Fruit fly (Drosophila melanogaster) whole organism, embryonic: ENCODE data around the gene Dyrk2.

Experiments
- Atf3 ChIP-seq: fragments of 200-800 bp; sonication (Bioruptor generic); optimal IDR thresholded peaks from 3 replicates; lab custom pipeline; 2016; ENCODE audit warnings: missing biosample characterization, missing genetic modification characterization
- Awh ChIP-seq: fragments of 200-800 bp; sonication (Bioruptor generic); IDR thresholded peaks from 2 replicates; pipeline ENCODE4, ENCODE4 v1.3.6; 2022; ENCODE audit warnings: missing biosample characterization, missing genetic modification characterization
- BtbVII ChIP-seq: fragments of 200-800 bp; sonication (Bioruptor generic); optimal IDR thresholded peaks from 3 replicates; lab custom pipeline; 2017; ENCODE audit warnings: missing biosample characterization, mild to moderate bottlenecking, missing genetic modification characterization
- CG10267 ChIP-seq: fragments of 200-800 bp; sonication (Bioruptor generic); optimal IDR thresholded peaks from 2 replicates; lab custom pipeline; 2018; ENCODE audit warnings: missing biosample characterization, mild to moderate bottlenecking, missing genetic modification characterization, moderate library complexity
- CG10431 ChIP-seq: fragments of 200-800 bp; sonication (Bioruptor generic); optimal IDR thresholded peaks from 3 replicates; lab custom pipeline; 2018; ENCODE audit warnings: missing biosample characterization, mild to moderate bottlenecking, missing genetic modification characterization
- CG11696 ChIP-seq: fragments of 200-800 bp; sonication (Bioruptor generic); IDR thresholded peaks from 2 replicates; pipeline ENCODE4 v1.3.6; 2022; ENCODE audit warnings: missing biosample characterization, missing genetic modification characterization
- CG11723 ChIP-seq: fragments of 200-800 bp; sonication (Bioruptor generic); optimal IDR thresholded peaks from 2 replicates; lab custom pipeline; 2017; ENCODE audit warnings: missing biosample characterization, mild to moderate bottlenecking, missing genetic modification characterization
- CG12769 ChIP-seq: fragments of 200-800 bp; sonication (Bioruptor generic); optimal IDR thresholded peaks from 2 replicates; lab custom pipeline; 2019; ENCODE audit warnings: missing biosample characterization, mild to moderate bottlenecking, missing genetic modification characterization, moderate library complexity
- CG14710 ChIP-seq: fragments of 200-800 bp; sonication (Bioruptor generic); optimal IDR thresholded peaks from 3 replicates; lab custom pipeline; 2019; ENCODE audit warnings: missing biosample characterization, mild to moderate bottlenecking, missing genetic modification characterization, moderate library complexity
- CG15696 ChIP-seq: fragments of 200-800 bp; sonication (Bioruptor generic); optimal IDR thresholded peaks from 2 replicates; lab custom pipeline; 2019; ENCODE audit warnings: missing biosample characterization, mild to moderate bottlenecking, missing genetic modification characterization, moderate library complexity
- CG17612 ChIP-seq: fragments of 200-800 bp; sonication (Bioruptor generic); IDR thresholded peaks from 2 replicates; pipeline ENCODE4 v1.3.6; 2022; ENCODE audit warnings: missing biosample characterization, missing genetic modification characterization
- CG32772 ChIP-seq: fragments of 200-800 bp; sonication (Bioruptor generic); IDR thresholded peaks from 2 replicates; pipeline ENCODE4 v1.3.6; 2022; ENCODE audit warnings: missing biosample characterization, missing genetic modification characterization
- CG34422 ChIP-seq: fragments of 200-800 bp; sonication (Bioruptor generic); IDR thresholded peaks from 3 replicates; pipeline ENCODE4 v1.3.6; 2022; ENCODE audit warnings: missing biosample characterization, missing genetic modification characterization
- CG43689 ChIP-seq: fragments of 200-800 bp; sonication (Bioruptor generic); IDR thresholded peaks from 2 replicates; pipeline ENCODE4 v1.3.6; 2022; ENCODE audit warnings: missing biosample characterization, missing genetic modification characterization
- CG4424 ChIP-seq: fragments of 200-800 bp; sonication (Bioruptor generic); optimal IDR thresholded peaks from 3 replicates; lab custom pipeline; 2016; ENCODE audit warnings: missing biosample characterization, missing genetic modification characterization
- CG5953 ChIP-seq: fragments of 200-800 bp; sonication (Bioruptor generic); IDR thresholded peaks from 2 replicates; pipeline ENCODE4 v1.3.6; 2022; ENCODE audit warnings: missing biosample characterization, missing genetic modification characterization
- CG7839 ChIP-seq: fragments of 200-800 bp; sonication (Bioruptor generic); optimal IDR thresholded peaks from 3 replicates; lab custom pipeline; 2018; ENCODE audit warnings: missing biosample characterization, mild to moderate bottlenecking, missing genetic modification characterization, moderate library complexity
- CG8924 ChIP-seq: fragments of 200-800 bp; optimal IDR thresholded peaks from 3 replicates; lab custom pipeline; 2019; ENCODE audit warnings: missing biosample characterization, mild to moderate bottlenecking, missing genetic modification characterization, moderate library complexity
- CG9437 ChIP-seq: fragments of 200-800 bp; sonication (Bioruptor generic); optimal IDR thresholded peaks from 2 replicates; lab custom pipeline; 2018; ENCODE audit warnings: missing biosample characterization, mild to moderate bottlenecking, missing genetic modification characterization
- CHES-1-like ChIP-seq: fragments of 200-800 bp; sonication (Bioruptor generic); optimal IDR thresholded peaks from 2 replicates; lab custom pipeline; 2016; ENCODE audit warnings: missing biosample characterization, missing genetic modification characterization
- CoRest ChIP-seq: fragments of 200-800 bp; sonication (Bioruptor generic); optimal IDR thresholded peaks from 3 replicates; lab custom pipeline; 2018; ENCODE audit warnings: missing biosample characterization, mild to moderate bottlenecking, missing genetic modification characterization, moderate library complexity
- Dbx ChIP-seq: fragments of 200-800 bp; sonication (Bioruptor generic); IDR thresholded peaks from 3 replicates; pipeline ENCODE4 v1.3.6; 2022; ENCODE audit warnings: missing biosample characterization, missing genetic modification characterization
- Ets65A ChIP-seq: fragments of 200-800 bp; sonication (Bioruptor generic); peaks from one replicate; lab custom pipeline; 2016; ENCODE audit warnings: missing biosample characterization, missing genetic modification characterization
- HHEX ChIP-seq: fragments of 200-800 bp; sonication (Bioruptor generic); optimal IDR thresholded peaks from 3 replicates; lab custom pipeline; 2017; ENCODE audit warnings: missing biosample characterization, mild to moderate bottlenecking, missing genetic modification characterization, missing genetic modification reagents
- Sox100B ChIP-seq: fragments of 200-800 bp; sonication (Bioruptor generic); optimal IDR thresholded peaks from 3 replicates; lab custom pipeline; 2018; ENCODE audit warnings: missing biosample characterization, mild to moderate bottlenecking, missing genetic modification characterization
- TFAM ChIP-seq: fragments of 200-800 bp; sonication (Bioruptor generic); optimal IDR thresholded peaks from 2 replicates; lab custom pipeline; 2017; ENCODE audit warnings: missing biosample characterization, missing genetic modification characterization, inconsistent platforms
- Xrp1 ChIP-seq: fragments of 200-800 bp; sonication (Bioruptor generic); IDR thresholded peaks from 2 replicates; pipeline ENCODE4 v1.3.6; 2022; ENCODE audit warnings: missing biosample characterization, missing genetic modification characterization
- az2 ChIP-seq: fragments of 200-800 bp; sonication (Bioruptor generic); optimal IDR thresholded peaks from 3 replicates; lab custom pipeline; 2016; ENCODE audit warnings: missing biosample characterization, missing genetic modification characterization
- bigmax ChIP-seq: fragments of 200-800 bp; sonication (Bioruptor generic); optimal IDR thresholded peaks from 2 replicates; lab custom pipeline; 2018; ENCODE audit warnings: missing biosample characterization, mild to moderate bottlenecking, missing genetic modification characterization
- bsh ChIP-seq, 2 experiments: fragments of 200-800 bp; sonication (Bioruptor generic); optimal IDR thresholded peaks; 2 replicates each; lab custom pipeline; 2017 to 2018; ENCODE audit warnings: mild to moderate bottlenecking in 2 of 2, missing biosample characterization in 2 of 2, missing genetic modification characterization in 2 of 2, moderate library complexity in 1 of 2
- cas ChIP-seq: fragments of 200-800 bp; sonication (Bioruptor generic); IDR thresholded peaks from 2 replicates; pipeline ENCODE4 v1.3.6; 2022; ENCODE audit warnings: missing biosample characterization, missing genetic modification characterization
- chif ChIP-seq, 2 experiments: fragments of 200-800 bp; sonication (Bioruptor generic); optimal IDR thresholded peaks; 3 replicates each; lab custom pipeline; 2016; ENCODE audit warnings: missing biosample characterization in 2 of 2, missing genetic modification characterization in 2 of 2
- dmrt11E ChIP-seq: fragments of 200-800 bp; sonication (Bioruptor generic); optimal IDR thresholded peaks from 3 replicates; lab custom pipeline; 2018; ENCODE audit warnings: missing biosample characterization, mild to moderate bottlenecking, missing genetic modification characterization, moderate library complexity
- grau ChIP-seq: fragments of 200-800 bp; optimal IDR thresholded peaks from 3 replicates; lab custom pipeline; 2019; ENCODE audit warnings: missing biosample characterization, mild to moderate bottlenecking, missing genetic modification characterization, moderate library complexity
- gsb-n ChIP-seq: fragments of 200-800 bp; sonication (Bioruptor generic); optimal IDR thresholded peaks from 3 replicates; lab custom pipeline; 2018; ENCODE audit warnings: missing biosample characterization, mild to moderate bottlenecking, missing genetic modification characterization
- kah ChIP-seq: fragments of 200-800 bp; sonication (Bioruptor generic); optimal IDR thresholded peaks from 2 replicates; lab custom pipeline; 2018; ENCODE audit warnings: missing biosample characterization, mild to moderate bottlenecking, missing genetic modification characterization
- nerfin-1 ChIP-seq: fragments of 200-800 bp; sonication (Bioruptor generic); optimal IDR thresholded peaks from 3 replicates; lab custom pipeline; 2019; ENCODE audit warnings: missing biosample characterization, mild to moderate bottlenecking, missing genetic modification characterization, moderate library complexity
- nmo ChIP-seq: fragments of 200-800 bp; sonication (Bioruptor generic); optimal IDR thresholded peaks from 2 replicates; lab custom pipeline; 2018; ENCODE audit warnings: missing biosample characterization, mild to moderate bottlenecking, missing genetic modification characterization, moderate library complexity
- pan ChIP-seq, 4 experiments: fragments of >200 bp in 3 of 4; fragments of 200-800 bp in 1 of 4; sonication (Bioruptor generic) in 1 of 4; optimal IDR thresholded peaks in 3 of 4; IDR thresholded peaks in 1 of 4; 2 replicates each; pipeline versions ENCODE4 v1.3.6 to Lab custom; 2017 to 2022; ENCODE audit warnings: missing biosample characterization in 2 of 4, missing genetic modification characterization in 2 of 4, mixed read lengths in 1 of 4
- peb ChIP-seq: fragments of 200-800 bp; sonication (Bioruptor generic); IDR thresholded peaks from 2 replicates; pipeline ENCODE4 v1.3.6; 2022; ENCODE audit warnings: missing biosample characterization, missing genetic modification characterization
- row ChIP-seq: fragments of 200-800 bp; sonication (Bioruptor generic); IDR thresholded peaks from 3 replicates; pipeline ENCODE4 v1.3.6; 2022; ENCODE audit warnings: missing biosample characterization, missing genetic modification characterization
- sc ChIP-seq, 3 experiments: fragments of >200 bp in 2 of 3; fragments of 200-800 bp in 1 of 3; sonication (Bioruptor generic) in 1 of 3; optimal IDR thresholded peaks; 2 replicates in 2 of 3; 3 replicates in 1 of 3; lab custom pipeline; 2017; ENCODE audit warnings: mild to moderate bottlenecking in 1 of 3, missing biosample characterization in 1 of 3, missing genetic modification characterization in 1 of 3, missing genetic modification reagents in 1 of 3
- scrt ChIP-seq: fragments of 200-800 bp; sonication (Bioruptor generic); optimal IDR thresholded peaks from 2 replicates; lab custom pipeline; 2018; ENCODE audit warnings: missing biosample characterization, mild to moderate bottlenecking, missing genetic modification characterization, moderate library complexity
- slbo ChIP-seq: fragments of 200-800 bp; sonication (Bioruptor generic); IDR thresholded peaks from 2 replicates; pipeline ENCODE4 v1.3.6; 2022; ENCODE audit warnings: missing biosample characterization, missing genetic modification characterization
- so ChIP-seq: fragments of 200-800 bp; sonication (Bioruptor generic); IDR thresholded peaks from 3 replicates; pipeline ENCODE4 v1.3.6; 2022; ENCODE audit warnings: missing biosample characterization, missing genetic modification characterization
- toy ChIP-seq: fragments of 200-800 bp; sonication (Bioruptor generic); IDR thresholded peaks from 2 replicates; pipeline ENCODE4 v1.3.6; 2022; ENCODE audit warnings: missing biosample characterization, missing genetic modification characterization
- ttk ChIP-seq: fragments of 200-800 bp; sonication (Bioruptor generic); IDR thresholded peaks from 2 replicates; pipeline ENCODE4 v2.1.2; 2022; ENCODE audit warnings: missing biosample characterization, missing genetic modification characterization
- unc-4 ChIP-seq: fragments of 200-800 bp; sonication (Bioruptor generic); IDR thresholded peaks from 2 replicates; pipeline ENCODE4 v1.3.6; 2022; ENCODE audit warnings: missing biosample characterization, missing genetic modification characterization; ENCODE audit not compliant: partially characterized antibody

Dyrk2 gene

DNA sequence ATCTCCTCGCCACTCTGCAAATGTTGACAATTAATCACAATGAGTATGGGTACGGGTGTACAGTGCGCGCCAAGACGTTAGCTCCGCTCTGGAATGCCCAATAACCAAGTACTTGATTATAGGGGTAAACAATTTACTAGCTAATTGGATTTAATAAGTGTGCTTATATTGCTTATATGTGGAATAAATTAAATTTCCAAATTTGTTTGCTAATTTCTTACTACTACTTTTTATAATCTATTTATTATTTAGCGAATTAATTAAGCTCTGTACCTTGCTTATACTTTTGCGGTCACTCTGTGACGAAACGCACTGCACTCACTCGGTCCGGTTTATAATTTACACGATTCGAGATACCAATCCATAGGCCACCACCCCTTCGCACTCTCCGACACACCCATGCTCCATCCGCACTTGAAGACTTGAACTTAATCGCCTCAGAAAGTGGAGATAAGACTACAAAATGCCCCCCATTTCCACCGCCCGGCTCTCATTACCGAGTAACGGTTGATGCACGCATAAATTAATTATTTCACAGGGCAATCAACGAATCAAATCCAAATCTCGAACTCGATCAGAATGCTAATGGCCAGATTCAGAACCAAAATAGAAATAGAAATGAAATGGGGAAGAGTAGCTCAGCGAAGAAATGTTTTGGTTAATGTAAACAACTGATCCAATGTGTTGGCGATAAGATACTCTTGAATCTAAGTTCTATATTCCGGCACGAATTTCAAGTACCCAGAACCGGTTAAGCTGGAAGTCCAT lies 3.8 kb upstream of the Dyrk2 start (continued):
- TF ChIP-seq CG9437 (GFP tag; lab: Kevin White, UChicago) (peak; percentile 55), az2 (GFP tag; lab: Kevin White, UChicago) (peak; percentile 55), CG34422 (GFP tag; lab: Robert Waterston, UW) (no peak), CG5953 (GFP tag; lab: Robert Waterston, UW) (no peak; the same call in 1 of the 2 replicates), Awh (GFP tag; lab: Robert Waterston, UW) (peak; percentile 30; the same call in 1 of the 2 replicates), nerfin-1 (tag; lab: Kevin White, UChicago) (peak; percentile 4), peb (GFP tag; lab: Robert Waterston, UW) (no peak), scrt (no peak), BtbVII (GFP tag; lab: Kevin White, UChicago) (no peak), grau (tag; lab: Kevin White, UChicago) (peak; percentile 42), nmo (GFP tag; lab: Kevin White, UChicago) (peak; percentile 46), HHEX (GFP tag; lab: Kevin White, UChicago) (peak; percentile 45), CG14710 (tag; lab: Kevin White, UChicago) (peak; percentile 60), pan (optimal IDR thresholded peaks at IDR 0.05; lab: Kevin White, UChicago) (no peak), pan (GFP tag; optimal IDR thresholded peaks at IDR 0.05 in 1 of 2, IDR thresholded peaks at IDR 0.05 in 1 of 2) (peak in 1 of 2 experiments; percentile 5), Xrp1 (GFP tag; lab: Robert Waterston, UW) (peak; percentile 54; the same call in 1 of the 2 replicates), CG15696 (peak; percentile 22), gsb-n (tag; lab: Kevin White, UChicago) (peak; percentile 32), Dbx (GFP tag; lab: Robert Waterston, UW) (no peak), TFAM (GFP tag; lab: Kevin White, UChicago) (no peak), CG32772 (GFP tag; lab: Robert Waterston, UW) (no peak), CG11723 (peak; percentile 28), Atf3 (GFP tag; lab: Kevin White, UChicago) (no peak), cas (GFP tag; lab: Robert Waterston, UW) (no peak), bsh (GFP tag; optimal IDR thresholded peaks at IDR 0.05; lab: Kevin White, UChicago) (peak; percentile 71 to 73), CoRest (tag; lab: Kevin White, UChicago) (peak; percentile 64), sc (optimal IDR thresholded peaks at IDR 0.05; lab: Kevin White, UChicago) (no peak), sc (GFP tag; optimal IDR thresholded peaks at IDR 0.05; lab: Kevin White, UChicago) (peak; percentile 16), so (0 out of 3 replicates have a peak, but pooled peaks have one; percentile 55), slbo (GFP tag; lab: Robert Waterston, UW) (0 out of 2 replicates have a peak, but pooled peaks have one; percentile 24), CG4424 (peak; percentile 53), Ets65A (GFP tag; lab: Kevin White, UChicago) (peak; percentile 92), toy (GFP tag; lab: Robert Waterston, UW) (no peak), kah (GFP tag; lab: Kevin White, UChicago) (peak; percentile 29), unc-4 (GFP tag; lab: Robert Waterston, UW) (no peak), CG17612 (GFP tag; lab: Robert Waterston, UW) (no peak), CG10267 (peak; percentile 25), CG11696 (peak; percentile 62), bigmax (GFP tag; lab: Kevin White, UChicago) (no peak), CG12769 (tag; lab: Kevin White, UChicago) (no peak), CG43689 (no peak), ttk (peak; percentile 45), dmrt11E (tag; lab: Kevin White, UChicago) (peak; percentile 61), chif (GFP tag; optimal IDR thresholded peaks at IDR 0.05; lab: Kevin White, UChicago) (peak in 1 of 2 experiments; percentile 1), CG10431 (GFP tag; lab: Kevin White, UChicago) (no peak), CG7839 (tag; lab: Kevin White, UChicago) (peak; percentile 53), row (peak; percentile 47; the same call in 2 of the 3 replicates), CG8924 (tag; lab: Kevin White, UChicago) (peak; percentile 45), CHES-1-like (GFP tag; lab: Kevin White, UChicago) (no peak), Sox100B (GFP tag; lab: Kevin White, UChicago) (peak; percentile 37)
